Worm (Caenorhabditis elegans) whole organism, young adult: Measurements from ENCODE around the gene Y69E1A.8.

ENCODE experiments used
- B0019.2 ChIP-seq: fragments of 200-800 bp; sonication (Bioruptor generic); conservative IDR thresholded peaks from 2 replicates; pipeline ENCODE4 v1.3.6; 2022; ENCODE audit warnings: missing genetic modification reagents, missing genetic modification characterization, missing compliant biosample characterization
- B0035.1 ChIP-seq: sonication (generic microtip); optimal IDR thresholded peaks from 2 replicates; lab custom pipeline; 2016; ENCODE audit warnings: missing genetic modification characterization, mild to moderate bottlenecking, missing compliant biosample characterization, missing genotype, missing genetic modification reagents
- B0261.1 ChIP-seq: sonication (generic microtip); optimal IDR thresholded peaks from 2 replicates; lab custom pipeline; 2016; ENCODE audit warnings: mild to moderate bottlenecking, missing genetic modification characterization, moderate library complexity, missing compliant biosample characterization
- B0336.3 ChIP-seq: fragments of 200-800 bp; sonication (Bioruptor generic); IDR thresholded peaks from 2 replicates; pipeline ENCODE4 v1.3.6; 2022; ENCODE audit warnings: missing genetic modification characterization, missing compliant biosample characterization
- C06A6.2 ChIP-seq: fragments of 200-800 bp; sonication (Bioruptor generic); conservative IDR thresholded peaks from 2 replicates; pipeline ENCODE4 v1.3.6; 2022; ENCODE audit warnings: missing genetic modification characterization, missing compliant biosample characterization
- F10E7.11 ChIP-seq: sonication (generic microtip); optimal IDR thresholded peaks from 2 replicates; lab custom pipeline; 2017; ENCODE audit warnings: mild to moderate bottlenecking, missing genetic modification characterization, moderate library complexity, missing compliant biosample characterization
- F23B12.7 ChIP-seq: sonication (generic microtip); optimal IDR thresholded peaks from 2 replicates; lab custom pipeline; 2017; ENCODE audit warnings: missing genetic modification characterization, mild to moderate bottlenecking, missing compliant biosample characterization, antibody characterized with exemption, moderate library complexity; ENCODE audit not compliant: insufficient read depth
- F57C9.4 ChIP-seq: sonication (generic microtip); optimal IDR thresholded peaks from 2 replicates; lab custom pipeline; 2017; ENCODE audit warnings: mild to moderate bottlenecking, missing genetic modification characterization, missing compliant biosample characterization
- T26A5.8 ChIP-seq: sonication (generic microtip); optimal IDR thresholded peaks from 2 replicates; lab custom pipeline; 2016; ENCODE audit warnings: missing genetic modification characterization, missing compliant biosample characterization
- Y67H2A.10 ChIP-seq: fragments of 200-800 bp; sonication (Bioruptor generic); conservative IDR thresholded peaks from 2 replicates; pipeline ENCODE4 v1.3.6; 2022; ENCODE audit warnings: missing genetic modification reagents, missing genetic modification characterization, missing compliant biosample characterization
- akir-1 ChIP-seq: fragments of 200-800 bp; sonication (Bioruptor generic); optimal IDR thresholded peaks from 2 replicates; lab custom pipeline; 2018; ENCODE audit warnings: mild to moderate bottlenecking, missing genetic modification characterization, moderate library complexity, missing compliant biosample characterization
- aptf-3 ChIP-seq: fragments of 200-800 bp; sonication (Bioruptor generic); IDR thresholded peaks from 2 replicates; pipeline ENCODE4 v1.3.6; 2022; ENCODE audit warnings: missing genetic modification characterization, missing compliant biosample characterization
- atf-7 ChIP-seq: sonication (generic microtip); optimal IDR thresholded peaks from 2 replicates; lab custom pipeline; 2017; ENCODE audit warnings: mild to moderate bottlenecking, missing genetic modification characterization, missing compliant biosample characterization
- athp-1 ChIP-seq: sonication (generic microtip); optimal IDR thresholded peaks from 2 replicates; lab custom pipeline; 2017; ENCODE audit warnings: mild to moderate bottlenecking, missing genetic modification characterization, missing compliant biosample characterization
- attf-6 ChIP-seq: fragments of 200-800 bp; sonication (Bioruptor generic); IDR thresholded peaks from 2 replicates; pipeline ENCODE4 v1.3.6; 2022; ENCODE audit warnings: missing genetic modification reagents, missing genetic modification characterization, missing compliant biosample characterization
- bed-2 ChIP-seq: fragments of 200-800 bp; sonication (Bioruptor generic); IDR thresholded peaks from 2 replicates; pipeline ENCODE4 v1.3.6; 2022; ENCODE audit warnings: missing genetic modification reagents, missing genetic modification characterization, missing compliant biosample characterization
- ccch-3 ChIP-seq: fragments of 200-800 bp; sonication (Bioruptor generic); optimal IDR thresholded peaks from 2 replicates; lab custom pipeline; 2018; ENCODE audit warnings: mild to moderate bottlenecking, missing genetic modification characterization, missing compliant biosample characterization
- ceh-27 ChIP-seq: fragments of 200-800 bp; sonication (Bioruptor generic); optimal IDR thresholded peaks from 2 replicates; lab custom pipeline; 2018; ENCODE audit warnings: mild to moderate bottlenecking, missing genetic modification characterization, moderate library complexity, missing compliant biosample characterization
- ceh-40 ChIP-seq: fragments of 200-800 bp; sonication (Bioruptor generic); IDR thresholded peaks from 2 replicates; pipeline ENCODE4 v1.3.6; 2022; ENCODE audit warnings: missing genetic modification characterization, missing compliant biosample characterization
- ceh-58 ChIP-seq: fragments of 200-800 bp; sonication (Bioruptor generic); IDR thresholded peaks from 2 replicates; pipeline ENCODE4 v1.3.6; 2022; ENCODE audit warnings: missing genetic modification characterization, missing compliant biosample characterization
- ceh-79 ChIP-seq: sonication (generic microtip); optimal IDR thresholded peaks from 2 replicates; lab custom pipeline; 2017; ENCODE audit warnings: mild to moderate bottlenecking, missing genetic modification characterization, missing compliant biosample characterization
- ceh-91 ChIP-seq: fragments of 200-800 bp; sonication (Bioruptor generic); IDR thresholded peaks from 2 replicates; pipeline ENCODE4 v1.3.6; 2022; ENCODE audit warnings: missing genetic modification reagents, missing genetic modification characterization, missing compliant biosample characterization
- chd-7 ChIP-seq: sonication (generic microtip); optimal IDR thresholded peaks from 2 replicates; lab custom pipeline; 2016; ENCODE audit warnings: mild to moderate bottlenecking, missing genetic modification characterization, moderate library complexity, missing compliant biosample characterization
- ets-4 ChIP-seq: fragments of 200-800 bp; sonication (Bioruptor generic); optimal IDR thresholded peaks from 2 replicates; lab custom pipeline; 2018; ENCODE audit warnings: mild to moderate bottlenecking, missing genetic modification characterization, missing compliant biosample characterization
- hlh-12 ChIP-seq: sonication (generic microtip); optimal IDR thresholded peaks from 2 replicates; lab custom pipeline; 2016; ENCODE audit warnings: missing genetic modification characterization, missing compliant biosample characterization
- hmg-1.2 ChIP-seq: fragments of 200-800 bp; sonication (Bioruptor generic); IDR thresholded peaks from 2 replicates; pipeline ENCODE4 v1.3.6; 2022; ENCODE audit warnings: missing genetic modification reagents, missing genetic modification characterization, missing compliant biosample characterization
- hmg-20 ChIP-seq: fragments of 200-800 bp; sonication (Bioruptor generic); IDR thresholded peaks from 2 replicates; pipeline ENCODE4 v1.3.6; 2022; ENCODE audit warnings: missing genetic modification reagents, missing genetic modification characterization, missing compliant biosample characterization
- hrde-1 ChIP-seq: sonication (generic microtip); optimal IDR thresholded peaks from 2 replicates; lab custom pipeline; 2016; ENCODE audit warnings: missing genetic modification characterization, mild to moderate bottlenecking, missing compliant biosample characterization, moderate library complexity, missing genotype, missing genetic modification reagents, borderline replicate concordance
- hsf-1 ChIP-seq: fragments of 200-800 bp; sonication (Bioruptor generic); IDR thresholded peaks from 2 replicates; pipeline ENCODE4 v1.3.6; 2022; ENCODE audit warnings: missing genetic modification reagents, missing genetic modification characterization, missing compliant biosample characterization
- lin-40 ChIP-seq: sonication (generic microtip); optimal IDR thresholded peaks from 2 replicates; lab custom pipeline; 2016; ENCODE audit warnings: missing genetic modification characterization, mild to moderate bottlenecking, missing compliant biosample characterization, missing genotype, missing genetic modification reagents
- madf-10 ChIP-seq: sonication (generic microtip); optimal IDR thresholded peaks from 2 replicates; lab custom pipeline; 2016; ENCODE audit warnings: mild to moderate bottlenecking, missing genetic modification characterization, missing compliant biosample characterization
- mes-4 ChIP-seq: sonication (generic microtip); optimal IDR thresholded peaks from 2 replicates; lab custom pipeline; 2016; ENCODE audit warnings: missing genotype, missing genetic modification characterization, missing compliant biosample characterization
- mxl-1 ChIP-seq: sonication (generic microtip); optimal IDR thresholded peaks from 2 replicates; lab custom pipeline; 2016; ENCODE audit warnings: missing genetic modification characterization, missing compliant biosample characterization
- nfyb-1 ChIP-seq: fragments of 200-800 bp; sonication (Bioruptor generic); IDR thresholded peaks from 2 replicates; pipeline ENCODE4 v1.3.6; 2022; ENCODE audit warnings: missing genetic modification reagents, missing genetic modification characterization, missing compliant biosample characterization
- nhr-179 ChIP-seq: sonication (generic microtip); optimal IDR thresholded peaks from 2 replicates; lab custom pipeline; 2016; ENCODE audit warnings: mild to moderate bottlenecking, missing genetic modification characterization, missing compliant biosample characterization
- nhr-80 ChIP-seq: sonication (generic microtip); optimal IDR thresholded peaks from 2 replicates; lab custom pipeline; 2016; ENCODE audit warnings: missing genetic modification characterization, missing compliant biosample characterization
- nhr-90 ChIP-seq: sonication (generic microtip); optimal IDR thresholded peaks from 2 replicates; lab custom pipeline; 2016; ENCODE audit warnings: missing genotype, mild to moderate bottlenecking, missing genetic modification characterization, missing compliant biosample characterization
- pbrm-1 ChIP-seq: fragments of 200-800 bp; sonication (Bioruptor generic); IDR thresholded peaks from 2 replicates; pipeline ENCODE4 v1.3.6; 2022; ENCODE audit warnings: missing genetic modification reagents, missing genetic modification characterization, missing compliant biosample characterization
- rcor-1 ChIP-seq: fragments of 200-800 bp; sonication (Bioruptor generic); IDR thresholded peaks from 2 replicates; pipeline ENCODE4 v1.3.6; 2022; ENCODE audit warnings: missing genetic modification reagents, missing genetic modification characterization, missing compliant biosample characterization
- rec-8 ChIP-seq, 2 experiments: sonication (generic microtip); optimal IDR thresholded peaks; 2 replicates each; lab custom pipeline; 2016; ENCODE audit warnings: mild to moderate bottlenecking in 2 of 2, missing genetic modification characterization in 2 of 2, missing genetic modification reagents in 2 of 2, missing genotype in 2 of 2, missing biosample characterization in 1 of 2, missing compliant biosample characterization in 1 of 2, moderate library complexity in 1 of 2
- sea-2 ChIP-seq: fragments of 200-800 bp; sonication (Bioruptor generic); IDR thresholded peaks from 2 replicates; pipeline ENCODE4 v1.3.6; 2022; ENCODE audit warnings: missing genetic modification characterization, missing compliant biosample characterization
- sptf-2 ChIP-seq: fragments of 200-800 bp; sonication (Bioruptor generic); optimal IDR thresholded peaks from 2 replicates; lab custom pipeline; 2018; ENCODE audit warnings: mild to moderate bottlenecking, missing genetic modification characterization, missing compliant biosample characterization
- tlf-1 ChIP-seq: fragments of 200-800 bp; sonication (Bioruptor generic); optimal IDR thresholded peaks from 2 replicates; lab custom pipeline; 2018; ENCODE audit warnings: mild to moderate bottlenecking, missing genetic modification characterization, missing compliant biosample characterization
- xnd-1 ChIP-seq: sonication (generic microtip); optimal IDR thresholded peaks from 2 replicates; lab custom pipeline; 2016; ENCODE audit warnings: missing genotype, missing genetic modification reagents, missing genetic modification characterization, missing compliant biosample characterization
- ztf-26 ChIP-seq: sonication (generic microtip); optimal IDR thresholded peaks from 2 replicates; lab custom pipeline; 2017; ENCODE audit warnings: missing genetic modification characterization, missing compliant biosample characterization
- ztf-3 ChIP-seq: fragments of 200-800 bp; sonication (Bioruptor generic); optimal IDR thresholded peaks from 2 replicates; lab custom pipeline; 2018; ENCODE audit warnings: mild to moderate bottlenecking, missing genetic modification characterization, missing compliant biosample characterization

Y69E1A.8 gene

DNA sequence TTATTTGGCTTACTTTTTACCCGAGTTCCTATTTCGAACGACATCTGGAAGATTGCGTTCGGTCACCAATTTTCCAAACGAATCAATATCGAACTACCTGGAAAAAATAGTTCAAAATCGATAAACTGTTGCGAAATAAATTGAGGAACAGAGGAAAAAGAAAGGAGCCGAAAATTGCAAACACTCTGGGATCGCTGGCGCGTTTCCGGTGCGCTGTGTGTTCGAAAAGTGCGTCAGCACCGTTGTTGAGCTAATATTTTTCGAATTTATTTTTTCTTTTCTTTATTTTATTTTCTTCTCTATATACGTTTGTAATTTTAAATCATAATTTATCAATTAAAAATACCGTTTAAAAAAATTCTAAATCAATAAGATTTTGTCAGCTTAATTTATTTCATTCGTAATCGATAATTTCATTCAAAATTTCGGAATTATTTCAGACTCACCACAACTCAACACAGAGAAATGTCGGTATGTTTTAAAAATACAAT, 33.3 kb upstream of the Y69E1A.8 start, which contains the start of the genes dnc-1 and lsm-7 (continued):
- TF ChIP-seq atf-7 (tag; lab: Kevin White, UChicago) (no peak), athp-1 (tag; lab: Kevin White, UChicago) (peak; percentile 18)

DNA sequence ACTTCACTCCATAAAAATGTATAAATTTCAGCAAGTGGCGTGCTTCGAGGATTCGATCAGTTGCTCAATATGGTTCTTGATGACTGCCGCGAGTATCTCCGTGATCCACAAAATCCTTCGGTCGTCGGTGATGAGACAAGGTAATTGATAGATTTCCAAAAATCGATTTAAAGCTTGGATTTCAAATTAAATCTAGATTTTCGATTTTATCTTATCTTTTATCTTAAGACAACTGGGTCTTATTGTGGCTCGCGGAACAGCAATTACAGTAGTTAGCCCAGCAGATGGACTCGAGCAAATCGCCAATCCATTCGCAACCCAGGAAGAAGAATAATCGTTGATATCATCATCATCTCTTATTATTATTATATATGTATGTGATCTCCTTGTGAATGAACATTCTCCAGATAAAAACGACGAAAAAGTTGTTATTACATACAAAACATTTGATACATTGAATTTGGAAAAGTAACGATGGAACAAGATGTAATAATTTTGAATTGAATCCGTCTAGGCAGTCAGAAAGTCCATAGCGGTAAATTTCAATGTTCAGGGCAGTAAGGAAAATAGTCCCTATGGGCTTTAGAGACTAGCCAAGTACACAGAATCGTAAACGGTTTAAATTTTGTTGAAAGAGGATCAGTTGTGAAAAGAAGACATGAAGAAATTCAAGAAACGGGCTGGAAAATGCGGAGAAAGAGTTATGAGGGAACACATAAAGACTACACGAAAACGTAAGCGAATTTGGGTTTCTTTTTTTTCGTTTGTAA, 32.4 kb upstream of the Y69E1A.8 start:
- 0 out of 2 replicates have a peak, but pooled peaks have one; percentile 27 for TF ChIP-seq Y67H2A.10
- TF ChIP-seq ccch-3 (GFP tag; lab: Kevin White, UChicago): no peak
- no peak for TF ChIP-seq T26A5.8 (tag; lab: Kevin White, UChicago)
- TF ChIP-seq aptf-3: no peak; the same call in 1 of the 2 replicates
- peak; percentile 33 for TF ChIP-seq B0035.1 (tag; lab: Kevin White, UChicago)
- TF ChIP-seq pbrm-1 (GFP tag; lab: Robert Waterston, UW): peak; percentile 58; the same call in 1 of the 2 replicates
- TF ChIP-seq F10E7.11 (tag; lab: Kevin White, UChicago): peak; percentile 32
- no peak for TF ChIP-seq ceh-27 (GFP tag; lab: Kevin White, UChicago)
- TF ChIP-seq rec-8 (tag; optimal IDR thresholded peaks at IDR 0.05; lab: Kevin White, UChicago): no peak
- TF ChIP-seq ceh-58: no peak
- peak; percentile 5 for TF ChIP-seq F57C9.4 (tag; lab: Kevin White, UChicago)
- peak; percentile 6 for TF ChIP-seq madf-10 (tag; lab: Kevin White, UChicago)
- TF ChIP-seq lin-40: peak; percentile 6
- no peak for TF ChIP-seq ztf-26 (tag; lab: Kevin White, UChicago)
- peak; percentile 83 for TF ChIP-seq tlf-1 (GFP tag; lab: Kevin White, UChicago)
- no peak for TF ChIP-seq mes-4 (tag; lab: Kevin White, UChicago)
- TF ChIP-seq ztf-3 (GFP tag; lab: Kevin White, UChicago): no peak
- no peak for TF ChIP-seq nhr-90 (tag; lab: Kevin White, UChicago)
- TF ChIP-seq nfyb-1 (GFP tag; lab: Robert Waterston, UW): peak; percentile 81
- TF ChIP-seq hmg-1.2 (GFP tag; lab: Robert Waterston, UW): peak; percentile 22; the same call in 1 of the 2 replicates
- peak; percentile 3 for TF ChIP-seq B0261.1 (tag; lab: Kevin White, UChicago)
- TF ChIP-seq hsf-1: no peak
- TF ChIP-seq sea-2 (GFP tag; lab: Robert Waterston, UW): no peak
- no peak for TF ChIP-seq nhr-179 (tag; lab: Kevin White, UChicago)
- TF ChIP-seq hrde-1 (tag; lab: Kevin White, UChicago): peak; percentile 49
- TF ChIP-seq B0019.2 (GFP tag; lab: Robert Waterston, UW): no peak
- TF ChIP-seq B0336.3: peak; percentile 84
- no peak for TF ChIP-seq akir-1
- TF ChIP-seq nhr-80 (tag; lab: Kevin White, UChicago): peak; percentile 0
- peak; percentile 83 for TF ChIP-seq chd-7 (tag; lab: Kevin White, UChicago)
- TF ChIP-seq ceh-79 (tag; lab: Kevin White, UChicago): peak; percentile 71
- 0 out of 2 replicates have a peak, but pooled peaks have one; percentile 25 for TF ChIP-seq rcor-1 (GFP tag; lab: Robert Waterston, UW)
- TF ChIP-seq bed-2 (GFP tag; lab: Robert Waterston, UW): no peak
- no peak for TF ChIP-seq mxl-1 (tag; lab: Kevin White, UChicago)
- TF ChIP-seq sptf-2 (GFP tag; lab: Kevin White, UChicago): no peak
- peak; percentile 14 for TF ChIP-seq ets-4
- TF ChIP-seq ceh-91: no peak
- TF ChIP-seq hmg-20 (GFP tag; lab: Robert Waterston, UW): peak; percentile 52; the same call in 1 of the 2 replicates
- no peak for TF ChIP-seq hlh-12 (tag; lab: Kevin White, UChicago)
- no peak for TF ChIP-seq attf-6
- no peak for TF ChIP-seq ceh-40 (GFP tag; lab: Robert Waterston, UW)
- 0 out of 2 replicates have a peak, but pooled peaks have one; percentile 40 for TF ChIP-seq C06A6.2 (GFP tag; lab: Robert Waterston, UW)
- TF ChIP-seq xnd-1 (tag; lab: Kevin White, UChicago): no peak
- no peak for TF ChIP-seq F23B12.7 (tag; lab: Kevin White, UChicago)
